Fruit fly (Drosophila melanogaster) whole organism, embryonic: Measurements from ENCODE around the gene CG8476.

ENCODE experiments used
- Ada2b ChIP-seq: fragments of 200-800 bp; sonication (Bioruptor generic); IDR thresholded peaks from 2 replicates; pipeline ENCODE4 v1.3.6; 2022; ENCODE audit warnings: missing biosample characterization, missing genetic modification characterization
- CG10321 ChIP-seq: fragments of 200-800 bp; sonication (Bioruptor generic); IDR thresholded peaks from 2 replicates; pipeline ENCODE4 v1.3.6; 2022; ENCODE audit warnings: missing biosample characterization, missing genetic modification characterization
- CG10565 ChIP-seq: fragments of 200-800 bp; sonication (Bioruptor generic); optimal IDR thresholded peaks from 3 replicates; lab custom pipeline; 2016; ENCODE audit warnings: missing biosample characterization, mild to moderate bottlenecking, missing genetic modification characterization
- CG11247 ChIP-seq: fragments of 200-800 bp; sonication (Bioruptor generic); IDR thresholded peaks from 2 replicates; pipeline ENCODE4 v1.3.6; 2022; ENCODE audit warnings: missing biosample characterization, missing genetic modification characterization
- CG12155 ChIP-seq: fragments of 200-800 bp; sonication (Bioruptor generic); optimal IDR thresholded peaks from 3 replicates; lab custom pipeline; 2016; ENCODE audit warnings: missing biosample characterization, missing genetic modification characterization
- CG13894 ChIP-seq: fragments of 200-800 bp; sonication (Bioruptor generic); optimal IDR thresholded peaks from 3 replicates; lab custom pipeline; 2018; ENCODE audit warnings: missing biosample characterization, mild to moderate bottlenecking, missing genetic modification characterization, moderate library complexity
- CG14050 ChIP-seq: fragments of 200-800 bp; sonication (Bioruptor generic); IDR thresholded peaks from 3 replicates; pipeline ENCODE4 v1.3.6; 2022; ENCODE audit warnings: missing biosample characterization, missing genetic modification characterization
- CG16863 ChIP-seq: fragments of 200-800 bp; sonication (Bioruptor generic); optimal IDR thresholded peaks from 3 replicates; lab custom pipeline; 2016; ENCODE audit warnings: missing biosample characterization, missing genetic modification characterization
- CG17359 ChIP-seq: fragments of 200-800 bp; sonication (Bioruptor generic); optimal IDR thresholded peaks from 3 replicates; lab custom pipeline; 2018; ENCODE audit warnings: missing biosample characterization, mild to moderate bottlenecking, missing genetic modification characterization, moderate library complexity
- CG18764 ChIP-seq: fragments of 200-800 bp; sonication (Bioruptor generic); optimal IDR thresholded peaks from 3 replicates; lab custom pipeline; 2016; ENCODE audit warnings: missing biosample characterization, missing genetic modification characterization
- CG2678 ChIP-seq: fragments of 200-800 bp; sonication (Bioruptor generic); optimal IDR thresholded peaks from 3 replicates; lab custom pipeline; 2019; ENCODE audit warnings: missing biosample characterization, mild to moderate bottlenecking, missing genetic modification characterization, moderate library complexity
- CG2712 ChIP-seq: fragments of 200-800 bp; optimal IDR thresholded peaks from 3 replicates; lab custom pipeline; 2019; ENCODE audit warnings: missing biosample characterization, mild to moderate bottlenecking, missing genetic modification characterization, moderate library complexity
- CG31224 ChIP-seq: fragments of 200-800 bp; sonication (Bioruptor generic); IDR thresholded peaks from 2 replicates; pipeline ENCODE4 v1.3.6; 2022; ENCODE audit warnings: missing biosample characterization, missing genetic modification characterization
- CG32767 ChIP-seq: fragments of 200-800 bp; sonication (Bioruptor generic); IDR thresholded peaks from 2 replicates; pipeline ENCODE4 v1.3.6; 2022; ENCODE audit warnings: missing biosample characterization, missing genetic modification characterization
- CG3838 ChIP-seq: fragments of 200-800 bp; sonication (Bioruptor generic); optimal IDR thresholded peaks from 3 replicates; lab custom pipeline; 2016; ENCODE audit warnings: missing biosample characterization, missing genetic modification characterization
- CG6175 ChIP-seq: fragments of 200-800 bp; sonication (Bioruptor generic); IDR thresholded peaks from 3 replicates; pipeline ENCODE4 v1.3.6; 2022; ENCODE audit warnings: missing biosample characterization, missing genetic modification characterization
- CG6254 ChIP-seq: fragments of 200-800 bp; sonication (Bioruptor generic); optimal IDR thresholded peaks from 3 replicates; lab custom pipeline; 2017; ENCODE audit warnings: mild to moderate bottlenecking, missing biosample characterization, missing genetic modification reagents, missing genetic modification characterization
- CG6791 ChIP-seq: fragments of 200-800 bp; sonication (Bioruptor generic); IDR thresholded peaks from 3 replicates; pipeline ENCODE4 v1.3.6; 2022; ENCODE audit warnings: missing biosample characterization, missing genetic modification characterization; ENCODE audit not compliant: partially characterized antibody
- CG6854 ChIP-seq: fragments of 200-800 bp; sonication (Bioruptor generic); optimal IDR thresholded peaks from 3 replicates; lab custom pipeline; 2017; ENCODE audit warnings: missing biosample characterization, mild to moderate bottlenecking, missing genetic modification characterization
- CG7372 ChIP-seq: fragments of 200-800 bp; sonication (Bioruptor generic); IDR thresholded peaks from 2 replicates; pipeline ENCODE4 v1.3.6; 2022; ENCODE audit warnings: missing biosample characterization, missing genetic modification characterization
- CG8765 ChIP-seq: fragments of 200-800 bp; sonication (Bioruptor generic); IDR thresholded peaks from 2 replicates; pipeline ENCODE4 v1.3.6; 2022; ENCODE audit warnings: missing biosample characterization, missing genetic modification characterization
- CG9727 ChIP-seq: fragments of 200-800 bp; sonication (Bioruptor generic); optimal IDR thresholded peaks from 3 replicates; lab custom pipeline; 2017; ENCODE audit warnings: missing biosample characterization, mild to moderate bottlenecking, missing genetic modification characterization
- CG9876 ChIP-seq: fragments of 200-800 bp; sonication (Bioruptor generic); optimal IDR thresholded peaks from 2 replicates; lab custom pipeline; 2016; ENCODE audit warnings: missing biosample characterization, missing genetic modification characterization
- CHES-1-like ChIP-seq: fragments of 200-800 bp; sonication (Bioruptor generic); optimal IDR thresholded peaks from 2 replicates; lab custom pipeline; 2016; ENCODE audit warnings: missing biosample characterization, missing genetic modification characterization
- Chrac-16 ChIP-seq: fragments of 200-800 bp; sonication (Bioruptor generic); optimal IDR thresholded peaks from 3 replicates; lab custom pipeline; 2016; ENCODE audit warnings: missing biosample characterization, missing genetic modification characterization
- CoRest ChIP-seq: fragments of 200-800 bp; sonication (Bioruptor generic); optimal IDR thresholded peaks from 3 replicates; lab custom pipeline; 2018; ENCODE audit warnings: missing biosample characterization, mild to moderate bottlenecking, missing genetic modification characterization, moderate library complexity
- Dref ChIP-seq: fragments of 200-800 bp; sonication (Bioruptor generic); IDR thresholded peaks from 2 replicates; pipeline ENCODE4 v1.3.6; 2022; ENCODE audit warnings: missing biosample characterization, missing genetic modification characterization
- Ets65A ChIP-seq: fragments of 200-800 bp; sonication (Bioruptor generic); peaks from one replicate; lab custom pipeline; 2016; ENCODE audit warnings: missing biosample characterization, missing genetic modification characterization
- HLHmδ ChIP-seq: fragments of 200-800 bp; sonication (Bioruptor generic); optimal IDR thresholded peaks from 2 replicates; lab custom pipeline; 2018; ENCODE audit warnings: missing biosample characterization, mild to moderate bottlenecking, missing genetic modification characterization, moderate library complexity
- Hmr ChIP-seq: fragments of 200-800 bp; sonication (Bioruptor generic); optimal IDR thresholded peaks from 3 replicates; lab custom pipeline; 2017; ENCODE audit warnings: mild to moderate bottlenecking, missing biosample characterization, missing genetic modification reagents, missing genetic modification characterization
- Hr51 ChIP-seq, 2 experiments: fragments of 200-800 bp; sonication (Bioruptor generic); optimal IDR thresholded peaks; 2 replicates in 1 of 2; 3 replicates in 1 of 2; lab custom pipeline; 2016 to 2018; ENCODE audit warnings: missing biosample characterization in 2 of 2, missing genetic modification characterization in 2 of 2, mild to moderate bottlenecking in 1 of 2, moderate library complexity in 1 of 2
- MBD-R2 ChIP-seq: fragments of 200-800 bp; sonication (Bioruptor generic); IDR thresholded peaks from 2 replicates; pipeline ENCODE4 v1.3.6; 2022; ENCODE audit warnings: missing biosample characterization, missing genetic modification characterization
- Nf-YA ChIP-seq: fragments of 200-800 bp; sonication (Bioruptor generic); IDR thresholded peaks from 2 replicates; pipeline ENCODE4 v1.3.6; 2022; ENCODE audit warnings: missing biosample characterization, missing genetic modification characterization
- Ptx1 ChIP-seq: fragments of 200-800 bp; sonication (Bioruptor generic); IDR thresholded peaks from 2 replicates; pipeline ENCODE4 v1.3.6; 2022; ENCODE audit warnings: missing biosample characterization, missing genetic modification characterization
- Usf ChIP-seq: fragments of 200-800 bp; sonication (Bioruptor generic); optimal IDR thresholded peaks from 2 replicates; lab custom pipeline; 2017; ENCODE audit warnings: missing genotype, missing biosample characterization, missing genetic modification characterization
- abd-A ChIP-seq: fragments of 200-800 bp; sonication (Bioruptor generic); optimal IDR thresholded peaks from 3 replicates; lab custom pipeline; 2019; ENCODE audit warnings: missing biosample characterization, mild to moderate bottlenecking, missing genetic modification characterization, moderate library complexity
- ase ChIP-seq: fragments of 200-800 bp; sonication (Bioruptor generic); IDR thresholded peaks from 3 replicates; pipeline ENCODE4 v1.3.6; 2022; ENCODE audit warnings: missing biosample characterization, missing genetic modification characterization
- ato ChIP-seq: fragments of 200-800 bp; sonication (Bioruptor generic); IDR thresholded peaks from 2 replicates; pipeline ENCODE4 v1.3.6; 2022; ENCODE audit warnings: missing biosample characterization, missing genetic modification characterization; ENCODE audit not compliant: partially characterized antibody
- bbx ChIP-seq: fragments of 200-800 bp; sonication (Bioruptor generic); IDR thresholded peaks from 2 replicates; pipeline ENCODE4 v1.3.6; 2022; ENCODE audit warnings: missing biosample characterization, missing genetic modification characterization; ENCODE audit not compliant: partially characterized antibody
- bcd ChIP-seq: fragments of 200-800 bp; sonication (Bioruptor generic); optimal IDR thresholded peaks from 2 replicates; lab custom pipeline; 2017; ENCODE audit warnings: missing biosample characterization, mild to moderate bottlenecking, missing genetic modification characterization
- ci ChIP-seq: fragments of 200-800 bp; sonication (Bioruptor generic); IDR thresholded peaks from 3 replicates; pipeline ENCODE4 v1.3.6; 2022; ENCODE audit warnings: missing biosample characterization, missing genetic modification characterization
- da ChIP-seq: fragments of 200-800 bp; sonication (Bioruptor generic); optimal IDR thresholded peaks from 2 replicates; lab custom pipeline; 2016; ENCODE audit warnings: missing biosample characterization, missing genetic modification characterization
- gro ChIP-seq: fragments of 200-800 bp; sonication (Bioruptor generic); optimal IDR thresholded peaks from 2 replicates; lab custom pipeline; 2016; ENCODE audit warnings: missing biosample characterization, missing genetic modification characterization
- gsb-n ChIP-seq: fragments of 200-800 bp; sonication (Bioruptor generic); optimal IDR thresholded peaks from 3 replicates; lab custom pipeline; 2018; ENCODE audit warnings: missing biosample characterization, mild to moderate bottlenecking, missing genetic modification characterization
- pita ChIP-seq: fragments of 200-800 bp; sonication (Bioruptor generic); optimal IDR thresholded peaks from 2 replicates; lab custom pipeline; 2017; ENCODE audit warnings: missing biosample characterization, mild to moderate bottlenecking, missing genetic modification characterization
- prd ChIP-seq, 3 experiments: fragments of >200 bp in 2 of 3; fragments of 200-800 bp in 1 of 3; sonication (Bioruptor generic) in 1 of 3; optimal IDR thresholded peaks in 2 of 3; IDR thresholded peaks in 1 of 3; 2 replicates in 2 of 3; 3 replicates in 1 of 3; pipeline versions ENCODE4 v1.3.6 to Lab custom; 2017 to 2022; ENCODE audit warnings: missing biosample characterization in 1 of 3, missing genetic modification characterization in 1 of 3
- sens ChIP-seq: fragments of 200-800 bp; sonication (Bioruptor generic); peaks from one replicate; lab custom pipeline; 2016; ENCODE audit warnings: missing biosample characterization, missing genetic modification characterization
- sens-2 ChIP-seq: fragments of 200-800 bp; sonication (Bioruptor generic); IDR thresholded peaks from 2 replicates; pipeline ENCODE4 v1.3.6; 2022; ENCODE audit warnings: missing biosample characterization, missing genetic modification characterization
- sima ChIP-seq: fragments of 200-800 bp; sonication (Bioruptor generic); optimal IDR thresholded peaks from 2 replicates; lab custom pipeline; 2016; ENCODE audit warnings: missing biosample characterization, missing genetic modification characterization
- tna ChIP-seq: fragments of 200-800 bp; sonication (Bioruptor generic); IDR thresholded peaks from 2 replicates; pipeline ENCODE4 v1.3.6; 2022; ENCODE audit warnings: missing biosample characterization, missing genetic modification characterization; ENCODE audit not compliant: partially characterized antibody
- twi ChIP-seq: fragments of 200-800 bp; optimal IDR thresholded peaks from 2 replicates; lab custom pipeline; 2019; ENCODE audit warnings: missing biosample characterization, mild to moderate bottlenecking, missing genetic modification characterization, moderate library complexity
- zen ChIP-seq: fragments of 200-800 bp; sonication (Bioruptor generic); optimal IDR thresholded peaks from 3 replicates; lab custom pipeline; 2018; ENCODE audit warnings: missing biosample characterization, mild to moderate bottlenecking, missing genetic modification characterization, moderate library complexity

The CG8476 gene

DNA sequence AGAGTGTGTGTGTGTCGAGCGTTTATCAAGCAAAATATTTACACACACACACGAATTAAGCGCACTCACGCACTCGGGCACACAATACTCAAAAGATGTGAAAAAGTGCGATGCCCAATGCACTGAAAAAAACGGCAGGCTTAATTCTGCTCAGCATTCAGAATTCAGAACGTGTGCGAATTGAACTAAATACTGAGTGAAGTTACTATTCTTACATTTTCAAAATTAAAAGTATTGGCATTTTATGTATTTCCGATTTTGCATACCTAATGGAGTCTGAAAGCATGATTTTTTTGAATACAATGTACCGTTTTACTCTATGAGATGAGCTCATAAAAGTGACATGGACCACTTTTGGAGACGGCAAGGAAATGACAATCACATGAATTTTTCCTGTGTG lies 36.7 kb upstream of the CG8476 start (continued):
- no peak for TF ChIP-seq pita
- no peak for TF ChIP-seq CG6254 (GFP tag; lab: Kevin White, UChicago)
- TF ChIP-seq CG9727 (GFP tag; lab: Kevin White, UChicago): no peak
- TF ChIP-seq CG13894 (tag; lab: Kevin White, UChicago): no peak
- TF ChIP-seq CHES-1-like (GFP tag; lab: Kevin White, UChicago): no peak
- no peak for TF ChIP-seq sens (GFP tag; lab: Kevin White, UChicago)
- no peak for TF ChIP-seq Ada2b
- no peak for TF ChIP-seq bbx (GFP tag; lab: Robert Waterston, UW)
- TF ChIP-seq CG14050 (GFP tag; lab: Robert Waterston, UW): no peak
- no peak for TF ChIP-seq CoRest (tag; lab: Kevin White, UChicago)
- TF ChIP-seq CG12155 (GFP tag; lab: Kevin White, UChicago): no peak
- no peak for TF ChIP-seq CG2712 (tag; lab: Kevin White, UChicago)
- no peak for TF ChIP-seq CG11247 (GFP tag; lab: Robert Waterston, UW)
- TF ChIP-seq CG16863 (GFP tag; lab: Kevin White, UChicago): no peak
- TF ChIP-seq gro (GFP tag; lab: Kevin White, UChicago): no peak
- no peak for TF ChIP-seq CG31224
- no peak for TF ChIP-seq sima (GFP tag; lab: Kevin White, UChicago)
- peak; percentile 20 for TF ChIP-seq CG2678 (tag; lab: Kevin White, UChicago)
- no peak for TF ChIP-seq CG7372 (GFP tag; lab: Robert Waterston, UW)
- no peak for TF ChIP-seq CG10565 (GFP tag; lab: Kevin White, UChicago)
- TF ChIP-seq twi (tag; lab: Kevin White, UChicago): no peak
- peak in 1 of 2 experiments; percentile 20 for TF ChIP-seq Hr51 (GFP tag; optimal IDR thresholded peaks at IDR 0.05; lab: Kevin White, UChicago)
- TF ChIP-seq bcd (GFP tag; lab: Kevin White, UChicago): no peak
- no peak for TF ChIP-seq CG3838
- TF ChIP-seq Ets65A: no peak
- no peak for TF ChIP-seq tna (GFP tag; lab: Robert Waterston, UW)
- TF ChIP-seq sens-2 (GFP tag; lab: Robert Waterston, UW): no peak
- no peak for TF ChIP-seq CG10321 (GFP tag; lab: Robert Waterston, UW)
- TF ChIP-seq Nf-YA: no peak
- no peak for TF ChIP-seq CG6854
- TF ChIP-seq Dref: no peak
- no peak for TF ChIP-seq MBD-R2 (GFP tag; lab: Robert Waterston, UW)
- TF ChIP-seq gsb-n (tag; lab: Kevin White, UChicago): no peak
- no peak for TF ChIP-seq HLHmδ
- no peak for TF ChIP-seq CG32767
- no peak for TF ChIP-seq CG9876
- no peak for TF ChIP-seq Usf
- peak; percentile 17; the same call in 1 of the 2 replicates for TF ChIP-seq Ptx1 (GFP tag; lab: Robert Waterston, UW)
- TF ChIP-seq CG8765: no peak
- no peak for TF ChIP-seq CG6791 (GFP tag; lab: Robert Waterston, UW)
- TF ChIP-seq ase (GFP tag; lab: Robert Waterston, UW): no peak
- no peak for TF ChIP-seq Chrac-16
- TF ChIP-seq prd (optimal IDR thresholded peaks at IDR 0.05; lab: Kevin White, UChicago): no peak
- no peak for TF ChIP-seq prd (GFP tag; IDR thresholded peaks at IDR 0.05; lab: Robert Waterston, UW)
- no peak for TF ChIP-seq CG18764 (GFP tag; lab: Kevin White, UChicago)
- no peak for TF ChIP-seq ci (GFP tag; lab: Robert Waterston, UW)
- TF ChIP-seq CG6175: no peak
- TF ChIP-seq CG17359 (tag; lab: Kevin White, UChicago): no peak
- no peak for TF ChIP-seq ato (GFP tag; lab: Robert Waterston, UW)
- no peak for TF ChIP-seq da (GFP tag; lab: Kevin White, UChicago)
- TF ChIP-seq abd-A (tag; lab: Kevin White, UChicago): no peak
- TF ChIP-seq zen: no peak
- TF ChIP-seq Hmr (GFP tag; lab: Kevin White, UChicago): peak; percentile 35
